Fruit fly (Drosophila melanogaster) whole organism, wandering third instar larva: Measurements from ENCODE around the gene CG13455.

Experiments
- Abd-B ChIP-seq: fragments of >200 bp; optimal IDR thresholded peaks from 2 replicates; lab custom pipeline; 2017; ENCODE audit warnings: missing biosample characterization, missing genetic modification characterization
- Dfd ChIP-seq: fragments of >200 bp; optimal IDR thresholded peaks from 2 replicates; lab custom pipeline; 2017; ENCODE audit warnings: missing biosample characterization, missing genetic modification characterization
- N ChIP-seq: fragments of >200 bp; optimal IDR thresholded peaks from 2 replicates; lab custom pipeline; 2018; ENCODE audit warnings: missing biosample characterization, missing external identifiers, missing genetic modification characterization
- br ChIP-seq: fragments of 200-800 bp; sonication (Bioruptor generic); optimal IDR thresholded peaks from 2 replicates; lab custom pipeline; 2016; ENCODE audit warnings: missing biosample characterization, missing genetic modification characterization
- h ChIP-seq: fragments of 200-800 bp; sonication (Bioruptor generic); optimal IDR thresholded peaks from 3 replicates; lab custom pipeline; 2016; ENCODE audit warnings: missing biosample characterization, mild to moderate bottlenecking, missing genetic modification characterization
- lola ChIP-seq: fragments of >200 bp; optimal IDR thresholded peaks from 2 replicates; lab custom pipeline; 2017; ENCODE audit warnings: missing biosample characterization, missing genetic modification characterization
- pan ChIP-seq: fragments of >200 bp; optimal IDR thresholded peaks from 2 replicates; lab custom pipeline; 2017
- psq ChIP-seq: fragments of 200-800 bp; sonication (Bioruptor generic); optimal IDR thresholded peaks from 3 replicates; lab custom pipeline; 2017; ENCODE audit warnings: missing biosample characterization, mild to moderate bottlenecking, missing genetic modification characterization, moderate library complexity
- woc ChIP-seq: sonication (Bioruptor generic); optimal IDR thresholded peaks from 2 replicates; lab custom pipeline; 2016; ENCODE audit warnings: missing biosample characterization, mild to moderate bottlenecking, missing genetic modification characterization

- TF ChIP-seq h (GFP tag; lab: Kevin White, UChicago) (no peak), lola (no peak), pan (no peak), Dfd (GFP tag; lab: Kevin White, UChicago) (no peak), psq (GFP tag; lab: Kevin White, UChicago) (no peak), N (GFP tag; lab: Kevin White, UChicago) (no peak), Abd-B (no peak), br (GFP tag; lab: Kevin White, UChicago) (no peak), woc (no peak)
Observed at dm6 chr3L:15504687-15505086, 8.3 kb downstream of the CG13455 start, which contains the start of gene CG7857.
